Fruit fly (Drosophila melanogaster) whole organism, embryonic: ENCODE measurements around the gene CG6912.

Experiments used
- Antp ChIP-seq: fragments of 200-800 bp; sonication (Bioruptor generic); optimal IDR thresholded peaks from 3 replicates; lab custom pipeline; 2016; ENCODE audit warnings: missing biosample characterization, missing genetic modification characterization
- B-H2 ChIP-seq: fragments of 200-800 bp; sonication (Bioruptor generic); optimal IDR thresholded peaks from 2 replicates; lab custom pipeline; 2018; ENCODE audit warnings: missing biosample characterization, mild to moderate bottlenecking, missing genetic modification characterization
- CG10267 ChIP-seq: fragments of 200-800 bp; sonication (Bioruptor generic); optimal IDR thresholded peaks from 2 replicates; lab custom pipeline; 2018; ENCODE audit warnings: missing biosample characterization, mild to moderate bottlenecking, missing genetic modification characterization, moderate library complexity
- CG12659 ChIP-seq: fragments of 200-800 bp; sonication (Bioruptor generic); optimal IDR thresholded peaks from 3 replicates; lab custom pipeline; 2017; ENCODE audit warnings: mild to moderate bottlenecking, missing biosample characterization, missing genetic modification reagents, missing genetic modification characterization
- CG14441 ChIP-seq: fragments of 200-800 bp; sonication (Bioruptor generic); IDR thresholded peaks from 2 replicates; pipeline ENCODE4 v1.3.6; 2022; ENCODE audit warnings: missing biosample characterization, missing genetic modification characterization
- CG16815 ChIP-seq: fragments of 200-800 bp; sonication (Bioruptor generic); optimal IDR thresholded peaks from 3 replicates; lab custom pipeline; 2017; ENCODE audit warnings: missing biosample characterization, mild to moderate bottlenecking, missing genetic modification characterization
- CG17568 ChIP-seq: fragments of 200-800 bp; sonication (Bioruptor generic); optimal IDR thresholded peaks from 2 replicates; lab custom pipeline; 2018; ENCODE audit warnings: missing biosample characterization, mild to moderate bottlenecking, missing genetic modification characterization, moderate library complexity
- CG1792 ChIP-seq: fragments of 200-800 bp; sonication (Bioruptor generic); optimal IDR thresholded peaks from 2 replicates; lab custom pipeline; 2016; ENCODE audit warnings: missing biosample characterization, missing genetic modification characterization
- CG32532 ChIP-seq: fragments of 200-800 bp; sonication (Bioruptor generic); IDR thresholded peaks from 2 replicates; pipeline ENCODE4 v1.3.6; 2022; ENCODE audit warnings: missing biosample characterization, missing genetic modification characterization
- CG3407 ChIP-seq: fragments of 200-800 bp; sonication (Bioruptor generic); optimal IDR thresholded peaks from 2 replicates; lab custom pipeline; 2018; ENCODE audit warnings: missing biosample characterization, mild to moderate bottlenecking, missing genetic modification characterization
- CG34224 ChIP-seq: fragments of 200-800 bp; sonication (Bioruptor generic); IDR thresholded peaks from 3 replicates; pipeline ENCODE4 v1.3.6; 2022; ENCODE audit warnings: missing biosample characterization, missing genetic modification characterization; ENCODE audit not compliant: partially characterized antibody
- CG3838 ChIP-seq: fragments of 200-800 bp; sonication (Bioruptor generic); optimal IDR thresholded peaks from 3 replicates; lab custom pipeline; 2016; ENCODE audit warnings: missing biosample characterization, missing genetic modification characterization
- CG4854 ChIP-seq: fragments of 200-800 bp; sonication (Bioruptor generic); optimal IDR thresholded peaks from 2 replicates; lab custom pipeline; 2016; ENCODE audit warnings: missing biosample characterization, missing genetic modification characterization, inconsistent platforms
- CG5953 ChIP-seq: fragments of 200-800 bp; sonication (Bioruptor generic); IDR thresholded peaks from 2 replicates; pipeline ENCODE4 v1.3.6; 2022; ENCODE audit warnings: missing biosample characterization, missing genetic modification characterization
- CG6689 ChIP-seq: fragments of 200-800 bp; sonication (Bioruptor generic); IDR thresholded peaks from 2 replicates; pipeline ENCODE4 v1.3.6; 2022; ENCODE audit warnings: missing biosample characterization, missing genetic modification characterization
- CG6791 ChIP-seq: fragments of 200-800 bp; sonication (Bioruptor generic); IDR thresholded peaks from 3 replicates; pipeline ENCODE4 v1.3.6; 2022; ENCODE audit warnings: missing biosample characterization, missing genetic modification characterization; ENCODE audit not compliant: partially characterized antibody
- CG8089 ChIP-seq: fragments of 200-800 bp; sonication (Bioruptor generic); optimal IDR thresholded peaks from 3 replicates; lab custom pipeline; 2016; ENCODE audit warnings: missing biosample characterization, missing genetic modification characterization
- CG8290 ChIP-seq, 3 experiments: fragments of 200-800 bp; sonication (Bioruptor generic); optimal IDR thresholded peaks; 2 replicates each; lab custom pipeline; 2016 to 2019; ENCODE audit warnings: missing biosample characterization in 3 of 3, missing genetic modification characterization in 3 of 3, mild to moderate bottlenecking in 2 of 3, moderate library complexity in 1 of 3
- CG8765 ChIP-seq: fragments of 200-800 bp; sonication (Bioruptor generic); IDR thresholded peaks from 2 replicates; pipeline ENCODE4 v1.3.6; 2022; ENCODE audit warnings: missing biosample characterization, missing genetic modification characterization
- D ChIP-seq, 2 experiments: fragments of 200-800 bp in 1 of 2; fragments of >200 bp in 1 of 2; sonication (Bioruptor generic) in 1 of 2; optimal IDR thresholded peaks; 2 replicates in 1 of 2; 3 replicates in 1 of 2; lab custom pipeline; 2017; ENCODE audit warnings: mild to moderate bottlenecking in 1 of 2, missing biosample characterization in 1 of 2, missing genetic modification characterization in 1 of 2, missing genetic modification reagents in 1 of 2
- Dbx ChIP-seq: fragments of 200-800 bp; sonication (Bioruptor generic); IDR thresholded peaks from 3 replicates; pipeline ENCODE4 v1.3.6; 2022; ENCODE audit warnings: missing biosample characterization, missing genetic modification characterization
- Deaf1 ChIP-seq: fragments of 200-800 bp; optimal IDR thresholded peaks from 3 replicates; lab custom pipeline; 2019; ENCODE audit warnings: missing biosample characterization, mild to moderate bottlenecking, missing genetic modification characterization, moderate library complexity
- Eip74EF ChIP-seq, 2 experiments: fragments of 200-800 bp in 1 of 2; fragments of >200 bp in 1 of 2; sonication (Bioruptor generic) in 1 of 2; optimal IDR thresholded peaks; 2 replicates each; lab custom pipeline; 2017 to 2019; ENCODE audit warnings: missing biosample characterization in 2 of 2, missing genetic modification characterization in 2 of 2, mild to moderate bottlenecking in 1 of 2, moderate library complexity in 1 of 2
- GATAe ChIP-seq: fragments of 200-800 bp; sonication (Bioruptor generic); conservative IDR thresholded peaks from 2 replicates; pipeline ENCODE4 v1.3.6; 2022; ENCODE audit warnings: missing biosample characterization, missing genetic modification characterization
- HmgD ChIP-seq: fragments of 200-800 bp; sonication (Bioruptor generic); optimal IDR thresholded peaks from 3 replicates; lab custom pipeline; 2016; ENCODE audit warnings: missing biosample characterization, missing genetic modification characterization
- Hr51 ChIP-seq, 2 experiments: fragments of 200-800 bp; sonication (Bioruptor generic); optimal IDR thresholded peaks; 2 replicates in 1 of 2; 3 replicates in 1 of 2; lab custom pipeline; 2016 to 2018; ENCODE audit warnings: missing biosample characterization in 2 of 2, missing genetic modification characterization in 2 of 2, mild to moderate bottlenecking in 1 of 2, moderate library complexity in 1 of 2
- MESR4 ChIP-seq: fragments of 200-800 bp; sonication (Bioruptor generic); optimal IDR thresholded peaks from 2 replicates; lab custom pipeline; 2018; ENCODE audit warnings: missing biosample characterization, mild to moderate bottlenecking, missing genetic modification characterization, moderate library complexity
- Med ChIP-seq: fragments of 200-800 bp; sonication (Bioruptor generic); peaks from one replicate; lab custom pipeline; 2016; ENCODE audit warnings: missing biosample characterization, missing genetic modification characterization, mild to moderate bottlenecking, inconsistent platforms, moderate library complexity
- Nf-YC ChIP-seq: fragments of 200-800 bp; optimal IDR thresholded peaks from 3 replicates; lab custom pipeline; 2019; ENCODE audit warnings: missing biosample characterization, mild to moderate bottlenecking, missing genetic modification characterization, moderate library complexity
- Opbp ChIP-seq: fragments of 200-800 bp; sonication (Bioruptor generic); IDR thresholded peaks from 3 replicates; pipeline ENCODE4 v1.3.6; 2022; ENCODE audit warnings: missing biosample characterization, missing genetic modification characterization; ENCODE audit not compliant: partially characterized antibody
- Optix ChIP-seq: fragments of 200-800 bp; sonication (Bioruptor generic); IDR thresholded peaks from 3 replicates; pipeline ENCODE4 v1.3.6; 2022; ENCODE audit warnings: missing biosample characterization, missing genetic modification characterization
- YL-1 ChIP-seq: fragments of 200-800 bp; sonication (Bioruptor generic); optimal IDR thresholded peaks from 3 replicates; lab custom pipeline; 2017; ENCODE audit warnings: missing biosample characterization, mild to moderate bottlenecking, missing genetic modification characterization
- ap ChIP-seq: fragments of 200-800 bp; sonication (Bioruptor generic); IDR thresholded peaks from 2 replicates; pipeline ENCODE4 v1.3.6; 2022; ENCODE audit warnings: missing biosample characterization, missing genetic modification characterization
- bbx ChIP-seq: fragments of 200-800 bp; sonication (Bioruptor generic); IDR thresholded peaks from 2 replicates; pipeline ENCODE4 v1.3.6; 2022; ENCODE audit warnings: missing biosample characterization, missing genetic modification characterization; ENCODE audit not compliant: partially characterized antibody
- br ChIP-seq: fragments of >200 bp; optimal IDR thresholded peaks from 2 replicates; lab custom pipeline; 2017
- dan ChIP-seq: fragments of 200-800 bp; sonication (Bioruptor generic); IDR thresholded peaks from 2 replicates; pipeline ENCODE4 v1.3.6; 2022; ENCODE audit warnings: missing biosample characterization, missing genetic modification characterization
- dimm ChIP-seq: fragments of 200-800 bp; sonication (Bioruptor generic); IDR thresholded peaks from 2 replicates; pipeline ENCODE4 v1.3.6; 2022; ENCODE audit warnings: missing biosample characterization, missing genetic modification characterization
- fd96Cb ChIP-seq: fragments of 200-800 bp; sonication (Bioruptor generic); optimal IDR thresholded peaks from 2 replicates; lab custom pipeline; 2018; ENCODE audit warnings: missing biosample characterization, mild to moderate bottlenecking, missing genetic modification characterization, moderate library complexity
- fu2 ChIP-seq: fragments of 200-800 bp; sonication (Bioruptor generic); optimal IDR thresholded peaks from 2 replicates; lab custom pipeline; 2016; ENCODE audit warnings: missing biosample characterization, missing genetic modification characterization
- gro ChIP-seq: fragments of 200-800 bp; sonication (Bioruptor generic); optimal IDR thresholded peaks from 2 replicates; lab custom pipeline; 2016; ENCODE audit warnings: missing biosample characterization, missing genetic modification characterization
- hth ChIP-seq: fragments of >200 bp; optimal IDR thresholded peaks from 2 replicates; lab custom pipeline; 2017; ENCODE audit warnings: inconsistent platforms
- lilli ChIP-seq: fragments of 200-800 bp; sonication (Bioruptor generic); optimal IDR thresholded peaks from 3 replicates; lab custom pipeline; 2016; ENCODE audit warnings: missing biosample characterization, missing genetic modification characterization
- pita ChIP-seq: fragments of 200-800 bp; sonication (Bioruptor generic); optimal IDR thresholded peaks from 2 replicates; lab custom pipeline; 2017; ENCODE audit warnings: missing biosample characterization, mild to moderate bottlenecking, missing genetic modification characterization
- pros ChIP-seq: fragments of 200-800 bp; sonication (Bioruptor generic); optimal IDR thresholded peaks from 3 replicates; lab custom pipeline; 2019; ENCODE audit warnings: missing biosample characterization, mild to moderate bottlenecking, missing genetic modification characterization, moderate library complexity
- seq ChIP-seq: fragments of 200-800 bp; sonication (Bioruptor generic); IDR thresholded peaks from 2 replicates; pipeline ENCODE4 v1.3.6; 2022; ENCODE audit warnings: missing biosample characterization, missing genetic modification characterization
- tgo ChIP-seq: fragments of 200-800 bp; sonication (Bioruptor generic); IDR thresholded peaks from 3 replicates; pipeline ENCODE4 v1.3.6; 2022; ENCODE audit warnings: missing biosample characterization, missing genetic modification characterization
- tio ChIP-seq: fragments of 200-800 bp; sonication (Bioruptor generic); optimal IDR thresholded peaks from 2 replicates; lab custom pipeline; 2017; ENCODE audit warnings: missing biosample characterization, missing genetic modification characterization, inconsistent platforms
- ttk ChIP-seq: fragments of 200-800 bp; sonication (Bioruptor generic); IDR thresholded peaks from 2 replicates; pipeline ENCODE4 v2.1.2; 2022; ENCODE audit warnings: missing biosample characterization, missing genetic modification characterization
- unc-4 ChIP-seq: fragments of 200-800 bp; sonication (Bioruptor generic); IDR thresholded peaks from 2 replicates; pipeline ENCODE4 v1.3.6; 2022; ENCODE audit warnings: missing biosample characterization, missing genetic modification characterization; ENCODE audit not compliant: partially characterized antibody
- vnd ChIP-seq: fragments of 200-800 bp; sonication (Bioruptor generic); IDR thresholded peaks from 3 replicates; pipeline ENCODE4 v1.3.6; 2022; ENCODE audit warnings: missing biosample characterization, missing genetic modification characterization; ENCODE audit not compliant: partially characterized antibody

Gene CG6912

DNA sequence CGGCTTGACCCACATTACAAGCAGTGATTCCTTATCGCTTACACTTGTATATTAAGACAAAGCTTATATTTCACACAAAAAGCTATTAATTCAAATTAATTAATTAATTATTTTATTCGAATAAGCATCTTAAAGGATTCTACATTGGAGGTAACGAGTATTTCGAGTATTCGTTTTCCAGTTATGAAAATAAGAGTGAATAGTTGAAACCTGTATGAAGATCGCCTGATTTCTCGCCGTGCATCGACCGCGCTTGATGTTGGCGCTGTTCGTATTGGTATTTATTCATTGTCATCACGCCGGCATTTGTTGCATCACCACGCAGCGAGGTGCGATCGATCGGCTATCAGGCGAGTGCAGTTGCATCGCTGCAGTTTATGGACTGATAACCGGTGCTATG, 8.7 kb upstream of the CG6912 start (continued):
- TF ChIP-seq Antp (no peak), GATAe (GFP tag; lab: Robert Waterston, UW) (no peak), br (lab: Kevin White, UChicago) (no peak), CG16815 (GFP tag; lab: Kevin White, UChicago) (no peak), CG6791 (no peak), CG6689 (peak; percentile 60), Hr51 (GFP tag; optimal IDR thresholded peaks at IDR 0.05; lab: Kevin White, UChicago) (peak; percentile 16 to 57), gro (GFP tag; lab: Kevin White, UChicago) (no peak), CG8765 (GFP tag; lab: Robert Waterston, UW) (no peak), Eip74EF (GFP tag; optimal IDR thresholded peaks at IDR 0.05; lab: Kevin White, UChicago) (peak in 1 of 2 experiments; percentile 61), CG32532 (GFP tag; lab: Robert Waterston, UW) (peak; percentile 64), pros (GFP tag; lab: Kevin White, UChicago) (no peak), Opbp (GFP tag; lab: Robert Waterston, UW) (no peak), CG1792 (GFP tag; lab: Kevin White, UChicago) (no peak), Deaf1 (no peak), dimm (GFP tag; lab: Robert Waterston, UW) (no peak), CG12659 (GFP tag; lab: Kevin White, UChicago) (peak; percentile 34), ap (GFP tag; lab: Robert Waterston, UW) (peak; percentile 29; the same call in 1 of the 2 replicates), CG4854 (GFP tag; lab: Kevin White, UChicago) (no peak), bbx (GFP tag; lab: Robert Waterston, UW) (no peak), CG34224 (GFP tag; lab: Robert Waterston, UW) (no peak), Dbx (GFP tag; lab: Robert Waterston, UW) (peak; percentile 54; the same call in 2 of the 3 replicates), vnd (GFP tag; lab: Robert Waterston, UW) (no peak), ttk (GFP tag; lab: Robert Waterston, UW) (peak; percentile 49; the same call in 1 of the 2 replicates), lilli (GFP tag; lab: Kevin White, UChicago) (peak; percentile 39), Med (peak; percentile 86), CG3407 (GFP tag; lab: Kevin White, UChicago) (peak; percentile 6), Nf-YC (tag; lab: Kevin White, UChicago) (peak; percentile 4), tgo (GFP tag; lab: Robert Waterston, UW) (peak; percentile 61; the same call in 1 of the 3 replicates), seq (no peak; the same call in 1 of the 2 replicates), CG8290 (GFP tag; optimal IDR thresholded peaks at IDR 0.05; lab: Kevin White, UChicago) (no peak), CG8290 (tag; optimal IDR thresholded peaks at IDR 0.05; lab: Kevin White, UChicago) (no peak), fu2 (no peak), dan (no peak), tio (no peak), B-H2 (no peak), Optix (peak; percentile 55; the same call in 1 of the 3 replicates), MESR4 (GFP tag; lab: Kevin White, UChicago) (no peak), hth (lab: Kevin White, UChicago) (no peak), CG5953 (GFP tag; lab: Robert Waterston, UW) (no peak), unc-4 (GFP tag; lab: Robert Waterston, UW) (no peak), HmgD (GFP tag; lab: Kevin White, UChicago) (no peak), CG8089 (no peak), fd96Cb (tag; lab: Kevin White, UChicago) (peak; percentile 23), CG3838 (GFP tag; lab: Kevin White, UChicago) (no peak), YL-1 (GFP tag; lab: Kevin White, UChicago) (no peak), CG14441 (GFP tag; lab: Robert Waterston, UW) (peak; percentile 64), D (optimal IDR thresholded peaks at IDR 0.05; lab: Kevin White, UChicago) (no peak), D (GFP tag; optimal IDR thresholded peaks at IDR 0.05; lab: Kevin White, UChicago) (peak; percentile 23), pita (GFP tag; lab: Kevin White, UChicago) (no peak), CG17568 (no peak), CG10267 (tag; lab: Kevin White, UChicago) (peak; percentile 38)
